Worm (Caenorhabditis elegans) whole organism, midembryonic: ENCODE data around the gene bath-46.
"Not testable (repeated sequence)": the region's sequence is repeated elsewhere in the genome, so short reads cannot be mapped to it uniquely, and the experiment has no call there.

Experiments used
- T22C8.4 ChIP-seq: fragments of 200-800 bp; sonication (Bioruptor generic); IDR thresholded peaks from 2 replicates; pipeline ENCODE4 v1.3.6; 2022; ENCODE audit warnings: missing genetic modification characterization, missing compliant biosample characterization
- cog-1 ChIP-seq: sonication (generic microtip); optimal IDR thresholded peaks from 2 replicates; lab custom pipeline; 2016; ENCODE audit warnings: missing genetic modification characterization, missing compliant biosample characterization
- flt-1 ChIP-seq: fragments of 200-800 bp; sonication (Bioruptor generic); IDR thresholded peaks from 2 replicates; pipeline ENCODE4 v1.3.6; 2022; ENCODE audit warnings: missing genetic modification characterization, missing compliant biosample characterization
- klf-2 ChIP-seq: fragments of 200-800 bp; sonication (Bioruptor generic); conservative IDR thresholded peaks from 2 replicates; pipeline ENCODE4 v1.3.6; 2022; ENCODE audit warnings: missing genetic modification reagents, missing genetic modification characterization, missing compliant biosample characterization
- med-1 ChIP-seq: sonication (generic microtip); optimal IDR thresholded peaks from 2 replicates; lab custom pipeline; 2017; ENCODE audit warnings: missing genetic modification characterization, mild to moderate bottlenecking, missing compliant biosample characterization, antibody characterized with exemption, missing genetic modification reagents; ENCODE audit not compliant: insufficient read depth
- ref-1 ChIP-seq: fragments of 200-800 bp; sonication (Bioruptor generic); conservative IDR thresholded peaks from 2 replicates; pipeline ENCODE4 v1.3.6; 2022; ENCODE audit warnings: missing genetic modification reagents, missing genetic modification characterization, missing compliant biosample characterization
- tab-1 ChIP-seq: fragments of 200-800 bp; sonication (Bioruptor generic); IDR thresholded peaks from 2 replicates; pipeline ENCODE4 v1.3.6; 2022; ENCODE audit warnings: missing genetic modification characterization, missing compliant biosample characterization
- ztf-23 ChIP-seq: fragments of 200-800 bp; sonication (Bioruptor generic); IDR thresholded peaks from 2 replicates; pipeline ENCODE4 v1.3.6; 2022; ENCODE audit warnings: missing genetic modification reagents, missing genetic modification characterization, missing compliant biosample characterization
- ztf-29 ChIP-seq: fragments of 200-800 bp; sonication (Bioruptor generic); IDR thresholded peaks from 2 replicates; pipeline ENCODE4 v1.3.6; 2022; ENCODE audit warnings: missing genetic modification reagents, missing genetic modification characterization, missing compliant biosample characterization

bath-46 gene

DNA sequence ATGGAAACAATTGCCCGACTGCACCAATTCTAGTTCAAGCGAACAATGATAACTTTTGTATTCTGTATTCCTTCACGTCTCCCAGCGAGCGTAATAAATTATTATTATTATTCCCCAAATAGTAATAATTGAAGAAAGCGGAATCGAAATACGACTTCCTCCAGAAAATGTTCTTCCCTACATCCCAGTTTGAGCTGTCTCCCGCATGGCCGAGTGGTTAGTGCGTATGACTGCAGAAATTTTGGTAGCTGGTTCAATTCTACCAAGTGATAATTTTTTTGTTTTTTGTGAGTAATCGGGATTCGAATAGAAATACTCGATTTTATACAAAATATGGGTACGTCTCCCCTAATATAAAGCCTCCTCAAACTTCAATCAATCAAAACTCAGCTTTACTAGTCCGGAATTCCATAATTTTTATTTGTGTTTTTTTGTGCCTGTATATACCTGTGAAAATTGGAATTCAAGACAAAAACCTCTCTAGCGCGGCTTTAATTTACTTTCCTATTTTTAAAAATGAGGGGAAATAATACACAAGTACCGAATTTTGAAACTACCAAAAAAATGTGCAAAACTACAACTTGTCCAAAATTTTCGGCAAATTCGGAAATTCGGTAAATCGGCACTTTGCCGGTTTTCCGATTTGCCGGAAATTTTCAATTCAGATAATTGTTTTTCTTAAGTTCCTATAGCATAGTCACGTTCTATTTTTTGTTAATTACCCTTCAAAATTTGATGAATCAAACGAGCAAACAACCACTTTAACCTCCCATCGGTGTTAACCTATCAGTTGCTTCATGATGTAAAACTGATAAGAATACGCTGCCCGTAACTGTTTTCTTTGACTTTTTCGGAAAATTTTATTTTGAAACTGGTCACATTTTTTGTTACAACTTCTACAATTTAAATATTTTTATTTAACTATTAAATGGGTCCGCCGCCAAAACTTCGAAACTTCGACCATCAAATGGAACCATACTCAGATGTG is at the start of gene bath-46:
Gene bath-46, plus strand, starts transcription at position 806 of the 988 bp plus-strand sequence.
- TF ChIP-seq klf-2 (GFP tag; lab: Robert Waterston, UW) (no peak), ref-1 (no peak), T22C8.4 (no peak), cog-1 (no peak), med-1 (GFP tag; lab: Kevin White, UChicago) (no peak), ztf-29 (GFP tag; lab: Robert Waterston, UW) (no peak), tab-1 (GFP tag; lab: Robert Waterston, UW) (no peak), ztf-23 (GFP tag; lab: Robert Waterston, UW) (no peak), flt-1 (GFP tag; lab: Robert Waterston, UW) (no peak)

DNA sequence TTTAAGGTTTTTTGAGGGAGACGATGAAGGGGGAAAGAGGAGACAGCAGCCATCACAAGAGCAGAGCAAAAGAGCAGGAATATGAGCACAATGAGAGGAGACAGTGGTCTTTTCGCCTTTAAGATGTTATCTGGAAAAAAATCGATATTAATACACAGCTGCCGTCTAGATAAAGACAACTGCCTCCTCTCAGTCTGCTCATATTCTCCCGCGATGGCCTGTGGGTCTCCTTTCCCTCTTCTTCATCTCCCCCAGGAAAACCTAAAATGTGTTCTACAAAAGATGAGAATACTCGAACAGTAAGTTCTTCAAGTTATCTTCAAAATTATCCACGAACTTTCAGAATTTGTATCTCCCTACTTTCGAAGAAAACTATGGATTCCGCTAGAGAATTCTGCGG is 47.2 kb upstream of the bath-46 start, which contains the start of the genes fbxb-52 and fbxb-51:
Gene fbxb-52, minus strand, starts transcription at position 101 of the 400 bp plus-strand sequence.
Gene fbxb-51, plus strand, starts transcription at position 212 of the 400 bp plus-strand sequence.
- no peak for TF ChIP-seq cog-1
- no peak for TF ChIP-seq ztf-23 (GFP tag; lab: Robert Waterston, UW)
- no peak for TF ChIP-seq klf-2 (GFP tag; lab: Robert Waterston, UW)
- no peak for TF ChIP-seq ref-1
- TF ChIP-seq tab-1 (GFP tag; lab: Robert Waterston, UW), result no peak
- no peak for TF ChIP-seq ztf-29 (GFP tag; lab: Robert Waterston, UW)
- TF ChIP-seq T22C8.4, result no peak
- TF ChIP-seq med-1 (GFP tag; lab: Kevin White, UChicago), result no peak
- TF ChIP-seq flt-1 (GFP tag; lab: Robert Waterston, UW), result no peak

DNA sequence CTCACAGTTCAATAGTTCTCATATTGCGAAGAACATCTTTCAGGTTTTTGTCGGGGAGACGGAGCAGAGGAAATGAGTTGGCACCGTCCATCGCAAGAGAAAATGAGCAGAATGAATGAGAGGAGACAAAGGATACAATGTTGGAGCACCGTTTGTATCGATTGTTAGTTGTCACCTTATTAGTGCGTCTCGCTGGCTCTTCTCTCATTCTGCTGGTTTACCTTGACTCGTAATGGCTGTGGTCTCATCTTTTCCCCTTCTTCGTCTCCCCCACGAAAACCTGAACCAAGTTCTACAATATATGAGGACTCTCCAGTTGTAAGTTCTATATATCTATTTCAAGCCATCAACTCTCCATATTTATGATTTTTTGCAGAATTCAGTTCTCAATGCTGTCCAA is 41.5 kb upstream of the bath-46 start, which contains the start of the genes fbxb-54 and fbxb-50:
Gene fbxb-54, minus strand, starts transcription at position 101 of the 400 bp plus-strand sequence.
Gene fbxb-50, plus strand, starts transcription at position 227 of the 400 bp plus-strand sequence.
- not testable (repeated sequence) for TF ChIP-seq klf-2 (GFP tag; lab: Robert Waterston, UW); med-1 (GFP tag; lab: Kevin White, UChicago); tab-1 (GFP tag; lab: Robert Waterston, UW)

DNA sequence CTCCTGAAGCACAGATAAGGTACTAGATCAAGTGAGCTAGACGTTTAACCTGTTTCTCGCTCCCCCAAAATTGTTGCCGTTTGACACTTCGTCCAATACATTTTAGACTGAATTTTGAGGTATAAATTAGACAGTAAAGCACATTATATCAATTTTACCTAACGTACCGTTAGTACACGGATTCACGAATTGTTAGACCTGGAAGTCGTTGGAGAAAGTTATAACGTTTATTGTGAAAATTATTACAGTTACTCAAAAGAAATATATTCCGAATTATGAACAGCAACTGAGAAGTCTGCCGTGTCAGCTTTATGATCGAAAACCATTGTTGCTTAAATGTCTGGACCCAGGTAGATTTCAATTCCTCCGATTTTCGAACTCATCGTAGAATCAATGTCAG is 36.9 kb upstream of the bath-46 start:
- no peak for TF ChIP-seq klf-2 (GFP tag; lab: Robert Waterston, UW)
- TF ChIP-seq ref-1, result no peak
- no peak for TF ChIP-seq T22C8.4
- TF ChIP-seq flt-1 (GFP tag; lab: Robert Waterston, UW), result no peak
- TF ChIP-seq tab-1 (GFP tag; lab: Robert Waterston, UW), result no peak
- TF ChIP-seq ztf-23 (GFP tag; lab: Robert Waterston, UW), result no peak
- TF ChIP-seq cog-1, result no peak
- TF ChIP-seq med-1 (GFP tag; lab: Kevin White, UChicago), result no peak
- no peak for TF ChIP-seq ztf-29 (GFP tag; lab: Robert Waterston, UW)

ce11 chrII:1561863-1562262 is 35.8 kb upstream of the bath-46 start, which contains the start of gene K05F6.14:
Gene K05F6.14, plus strand, starts transcription at chrII:1562163.
- TF ChIP-seq tab-1 (GFP tag; lab: Robert Waterston, UW), result no peak
- no peak for TF ChIP-seq ztf-23 (GFP tag; lab: Robert Waterston, UW)
- TF ChIP-seq cog-1, result no peak
- no peak for TF ChIP-seq ref-1
- TF ChIP-seq med-1 (GFP tag; lab: Kevin White, UChicago), result no peak
- no peak for TF ChIP-seq ztf-29 (GFP tag; lab: Robert Waterston, UW)
- no peak for TF ChIP-seq flt-1 (GFP tag; lab: Robert Waterston, UW)
- TF ChIP-seq klf-2 (GFP tag; lab: Robert Waterston, UW), result no peak
- no peak for TF ChIP-seq T22C8.4

- no peak for TF ChIP-seq flt-1 (GFP tag; lab: Robert Waterston, UW)
- TF ChIP-seq tab-1 (GFP tag; lab: Robert Waterston, UW), result no peak
- TF ChIP-seq ref-1, result no peak
- TF ChIP-seq klf-2 (GFP tag; lab: Robert Waterston, UW), result no peak
- no peak for TF ChIP-seq ztf-23 (GFP tag; lab: Robert Waterston, UW)
- TF ChIP-seq cog-1, result no peak
- no peak for TF ChIP-seq med-1 (GFP tag; lab: Kevin White, UChicago)
- no peak for TF ChIP-seq ztf-29 (GFP tag; lab: Robert Waterston, UW)
- no peak for TF ChIP-seq T22C8.4
Measured at ce11 chrII:1567646-1568045, 30.1 kb upstream of the bath-46 start, which contains the start of gene K05F6.8. Gene K05F6.8, minus strand, starts transcription at chrII:1567746.

- TF ChIP-seq med-1 (GFP tag; lab: Kevin White, UChicago), result no peak
- TF ChIP-seq cog-1, result no peak
- TF ChIP-seq ztf-23 (GFP tag; lab: Robert Waterston, UW), result no peak
- no peak for TF ChIP-seq flt-1 (GFP tag; lab: Robert Waterston, UW)
- TF ChIP-seq ref-1, result no peak
- TF ChIP-seq ztf-29 (GFP tag; lab: Robert Waterston, UW), result no peak
- no peak for TF ChIP-seq T22C8.4
- TF ChIP-seq klf-2 (GFP tag; lab: Robert Waterston, UW), result no peak
- no peak for TF ChIP-seq tab-1 (GFP tag; lab: Robert Waterston, UW)
Measured at ce11 chrII:1568214-1568613, 29.5 kb upstream of the bath-46 start, which contains the start of gene fbxb-49. Gene fbxb-49, plus strand, starts transcription at chrII:1568514.

DNA sequence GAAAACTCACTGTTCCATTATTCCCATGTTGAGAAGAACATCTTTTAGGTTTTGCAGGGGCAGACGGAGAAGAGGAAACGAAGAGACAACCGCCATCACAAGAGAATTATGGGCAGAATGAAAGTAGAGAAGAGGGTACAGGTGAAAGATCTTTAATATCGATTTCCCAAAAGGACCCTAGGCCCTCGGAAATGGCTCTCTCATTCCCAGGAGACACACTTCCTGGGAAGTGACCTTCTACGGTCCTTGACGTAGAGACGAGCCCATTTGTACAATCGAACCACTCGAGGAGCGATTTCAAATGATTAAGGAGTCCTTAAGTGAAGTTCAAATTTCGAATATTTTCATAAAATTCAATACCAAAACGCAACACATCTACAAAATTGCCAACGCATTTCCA is 26.7 kb upstream of the bath-46 start, which contains the start of gene fbxb-46:
Gene fbxb-46, minus strand, starts transcription at position 101 of the 400 bp plus-strand sequence.
- no peak for TF ChIP-seq ref-1
- TF ChIP-seq T22C8.4, result no peak
- TF ChIP-seq tab-1 (GFP tag; lab: Robert Waterston, UW), result no peak
- no peak for TF ChIP-seq ztf-29 (GFP tag; lab: Robert Waterston, UW)
- no peak for TF ChIP-seq med-1 (GFP tag; lab: Kevin White, UChicago)
- no peak for TF ChIP-seq flt-1 (GFP tag; lab: Robert Waterston, UW)
- no peak for TF ChIP-seq ztf-23 (GFP tag; lab: Robert Waterston, UW)
- TF ChIP-seq cog-1, result no peak
- no peak for TF ChIP-seq klf-2 (GFP tag; lab: Robert Waterston, UW)
